Fruit fly (Drosophila melanogaster) whole organism: Measurements from ENCODE around the gene Bin1.
A peak's percentile ranks its signal among the peaks of the same experiment; 100 is the strongest.

ENCODE experiments used
- CG8478 ChIP-seq: fragments of >200 bp; optimal IDR thresholded peaks from 2 replicates; lab custom pipeline; 2018; ENCODE audit warnings: inconsistent platforms
- Dll ChIP-seq: fragments of >200 bp; optimal IDR thresholded peaks from 2 replicates; lab custom pipeline; 2017
- EcR ChIP-seq, 2 experiments: fragments of >200 bp; optimal IDR thresholded peaks; 2 replicates each; lab custom pipeline; 2017; ENCODE audit warnings: missing biosample characterization in 2 of 2, missing genetic modification characterization in 2 of 2, missing genetic modification reagents in 2 of 2
- pan ChIP-seq: fragments of >200 bp; optimal IDR thresholded peaks from 2 replicates; lab custom pipeline; 2017
- psq ChIP-seq: fragments of >200 bp; optimal IDR thresholded peaks from 2 replicates; lab custom pipeline; 2017
- usp ChIP-seq: fragments of >200 bp; optimal IDR thresholded peaks from 2 replicates; lab custom pipeline; 2017; ENCODE audit warnings: missing biosample characterization, missing genetic modification characterization, mixed read lengths

Gene Bin1

DNA sequence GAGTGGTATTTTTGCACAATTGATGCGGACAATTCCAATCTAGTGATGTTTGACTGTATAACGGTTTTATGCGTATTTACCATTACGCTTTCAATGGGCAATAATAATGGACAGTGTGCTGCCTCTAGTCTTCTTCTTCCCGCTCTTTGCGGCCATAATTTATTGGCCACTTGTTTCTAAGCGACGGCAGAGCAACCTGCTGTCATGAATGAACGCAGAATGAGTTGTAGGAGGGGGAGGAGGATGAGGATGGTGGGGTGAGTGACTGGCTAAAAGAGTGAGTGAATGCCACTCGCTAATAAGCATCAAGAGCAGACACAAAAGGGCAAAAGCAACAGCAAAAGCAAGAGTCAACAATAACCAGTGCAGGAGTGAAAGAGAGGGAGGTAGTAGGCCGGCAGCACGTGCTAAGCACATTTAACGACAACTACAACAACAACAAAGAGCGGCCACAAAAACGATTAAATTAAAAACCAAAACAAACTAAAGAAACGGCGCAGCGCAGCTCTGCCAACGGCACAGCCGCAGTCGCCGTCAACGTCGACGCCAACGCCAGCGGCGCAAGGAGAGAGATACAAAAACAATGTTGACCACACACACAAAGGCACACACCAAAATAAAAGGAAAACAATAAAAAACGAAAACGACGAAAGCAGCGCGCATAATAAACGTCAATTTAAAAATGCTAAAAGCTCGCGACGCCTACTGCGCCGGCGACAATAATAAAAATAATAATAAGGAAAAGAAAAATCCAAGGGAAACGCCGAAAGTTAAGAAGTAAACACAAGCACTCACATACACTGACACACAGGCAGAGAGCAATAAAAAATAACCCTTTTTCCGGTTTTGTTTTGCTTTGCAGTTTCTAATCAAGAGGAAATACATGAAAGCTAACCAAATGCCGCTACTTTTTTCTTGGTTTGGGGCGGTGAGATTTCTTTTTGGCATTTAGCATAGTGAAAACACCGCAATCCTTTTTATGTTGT is 39.6 kb upstream of the Bin1 start:
- TF ChIP-seq EcR (GFP tag; optimal IDR thresholded peaks at IDR 0.05; lab: Kevin White, UChicago) (no peak), psq (lab: Kevin White, UChicago) (no peak), pan (lab: Kevin White, UChicago) (no peak), Dll (lab: Kevin White, UChicago) (no peak), CG8478 (lab: Kevin White, UChicago) (no peak), usp (GFP tag; lab: Kevin White, UChicago) (no peak)

DNA sequence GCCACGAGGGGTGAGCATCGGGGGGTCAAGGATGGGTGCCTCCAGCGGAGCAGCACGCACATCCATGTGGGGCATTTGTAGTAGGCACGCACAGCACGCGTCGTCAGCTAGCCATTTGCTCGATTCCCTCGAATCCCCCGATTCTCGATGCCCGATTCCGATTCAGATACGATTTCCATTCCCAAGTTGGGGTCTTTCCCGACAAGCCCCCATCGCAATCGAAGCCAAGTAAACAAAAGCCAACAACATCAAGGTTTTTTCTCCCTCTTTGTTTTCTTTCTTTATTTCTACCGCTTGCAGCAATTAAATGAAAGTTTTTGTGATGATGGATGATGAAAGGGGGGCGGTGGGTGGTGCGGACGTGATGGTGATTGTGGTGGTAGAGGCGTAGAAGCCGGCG is 37.7 kb upstream of the Bin1 start:
- TF ChIP-seq psq (lab: Kevin White, UChicago) (no peak), pan (lab: Kevin White, UChicago) (no peak), Dll (lab: Kevin White, UChicago) (no peak), CG8478 (lab: Kevin White, UChicago) (no peak), EcR (GFP tag; optimal IDR thresholded peaks at IDR 0.05; lab: Kevin White, UChicago) (no peak), usp (GFP tag; lab: Kevin White, UChicago) (no peak)

DNA sequence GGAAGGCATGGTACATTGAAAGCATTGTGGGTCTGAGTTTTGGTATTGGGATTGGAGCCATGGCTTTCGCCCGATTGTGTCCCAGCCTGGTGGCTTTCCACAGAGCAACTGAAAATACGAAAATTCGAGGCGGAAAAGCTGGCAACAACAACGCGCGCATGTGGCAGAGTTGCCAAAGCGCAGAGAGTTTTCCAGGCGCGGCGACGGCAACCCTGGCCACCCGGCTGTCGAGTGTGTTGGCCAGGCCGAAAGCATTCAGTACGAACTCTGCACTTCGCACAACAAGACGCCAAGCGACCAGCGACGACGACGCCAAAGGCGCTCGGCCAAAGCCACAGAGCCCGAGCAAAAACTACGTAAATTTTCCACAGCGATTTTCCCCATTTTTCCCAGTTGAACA is 36.4 kb upstream of the Bin1 start:
- no peak for TF ChIP-seq psq (lab: Kevin White, UChicago)

DNA sequence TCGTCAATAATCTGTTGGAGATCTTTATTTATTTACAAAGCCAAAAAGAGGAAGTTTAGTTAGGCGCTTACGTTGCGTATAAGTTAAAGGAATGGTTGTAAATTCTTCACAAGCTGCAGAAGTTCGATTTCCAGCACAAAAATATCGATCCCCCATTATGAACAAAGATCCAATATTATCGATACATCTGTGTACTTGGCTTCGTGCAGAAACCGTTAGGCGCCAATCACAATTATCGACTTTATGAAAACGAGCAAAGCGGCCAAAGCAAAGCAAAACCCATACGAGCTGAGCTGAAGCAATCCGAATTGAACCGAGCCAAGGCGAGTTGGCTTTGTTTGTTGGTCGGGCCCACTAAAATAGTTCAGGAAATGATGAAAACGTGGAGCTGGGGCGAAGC is 36.0 kb upstream of the Bin1 start, which contains the start of gene tara:
TSS of gene tara (plus strand) at position 301 of the 400 bp plus-strand sequence.
- TF ChIP-seq EcR (GFP tag; optimal IDR thresholded peaks at IDR 0.05; lab: Kevin White, UChicago) (no peak), CG8478 (lab: Kevin White, UChicago) (no peak), pan (lab: Kevin White, UChicago) (no peak), psq (lab: Kevin White, UChicago) (no peak), usp (GFP tag; lab: Kevin White, UChicago) (no peak), Dll (lab: Kevin White, UChicago) (no peak)

DNA sequence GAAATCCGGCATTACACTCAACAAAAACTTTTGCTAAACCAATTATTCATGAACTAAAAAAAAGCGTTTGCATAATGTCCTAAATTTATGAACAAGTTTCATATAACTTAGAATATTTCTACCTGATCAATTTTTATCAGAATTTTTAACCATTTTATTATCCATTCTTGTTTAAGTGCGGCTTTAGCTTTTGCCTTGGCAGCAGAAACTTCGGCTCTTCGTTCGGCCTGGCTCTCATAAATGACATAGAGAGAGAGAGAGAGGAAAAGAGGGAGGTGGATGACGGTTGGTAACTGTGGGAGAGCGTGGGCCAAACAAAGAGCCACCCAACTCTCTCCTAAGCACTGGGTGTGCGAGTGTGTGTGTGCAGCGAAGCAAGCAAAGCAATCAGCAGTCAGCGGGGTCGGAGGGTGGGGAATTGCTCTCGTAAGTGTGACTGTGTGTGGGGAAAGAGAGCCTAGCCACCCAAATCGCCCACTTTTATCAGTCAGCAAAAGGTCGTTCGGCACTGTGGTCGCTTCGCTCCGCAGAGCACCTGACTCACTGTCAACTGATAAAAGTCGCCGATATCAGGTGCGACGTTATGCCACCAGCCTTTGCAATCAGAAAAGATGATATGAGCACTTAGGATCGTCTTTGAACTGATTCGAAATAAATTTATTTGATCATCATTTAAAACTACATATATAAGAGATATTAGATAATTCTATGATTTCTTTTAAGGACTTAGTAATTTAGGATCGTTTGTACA is 35.2 kb upstream of the Bin1 start:
- TF ChIP-seq Dll (lab: Kevin White, UChicago), result peak; percentile 96
- peak in 1 of 2 experiments; percentile 26 for TF ChIP-seq EcR (GFP tag; optimal IDR thresholded peaks at IDR 0.05; lab: Kevin White, UChicago)
- TF ChIP-seq CG8478 (lab: Kevin White, UChicago), result no peak
- no peak for TF ChIP-seq psq (lab: Kevin White, UChicago)

DNA sequence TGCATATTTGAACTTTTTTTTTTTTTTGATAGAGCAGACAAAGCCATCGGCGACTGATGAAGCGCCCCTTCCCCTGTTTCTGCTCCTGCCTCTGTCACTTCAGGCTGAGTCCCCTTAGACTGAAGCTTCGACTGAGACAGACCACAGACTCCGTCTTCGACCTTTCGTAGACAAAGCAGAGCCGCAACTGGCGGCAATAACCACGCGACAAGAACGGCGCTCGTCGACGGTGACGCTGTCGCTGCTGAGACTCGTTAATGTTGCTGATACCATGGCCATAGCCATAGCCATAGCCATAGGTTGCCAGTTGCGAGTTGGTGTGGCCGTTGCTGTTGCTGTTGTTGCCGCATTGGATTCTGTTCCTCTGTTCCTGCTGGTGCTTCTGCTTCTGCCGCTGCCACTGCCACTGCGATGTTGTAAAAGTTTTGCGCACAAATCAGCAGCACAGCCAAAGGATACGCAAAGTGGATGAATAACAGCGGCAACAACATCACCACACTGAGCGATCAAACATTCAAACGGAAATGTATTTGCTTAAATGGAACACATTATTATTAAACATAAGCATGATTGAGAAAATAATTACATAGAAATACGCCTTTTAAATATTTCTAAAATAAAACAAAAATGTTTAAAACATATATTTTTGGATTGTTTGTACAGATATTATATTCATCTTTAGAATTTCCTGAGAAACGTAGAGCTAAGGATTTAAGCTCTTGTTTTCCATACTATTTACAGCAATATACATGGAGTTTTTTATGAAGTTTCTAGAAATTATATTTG is 34.1 kb upstream of the Bin1 start:
- TF ChIP-seq pan (lab: Kevin White, UChicago), result no peak
- TF ChIP-seq EcR (GFP tag; optimal IDR thresholded peaks at IDR 0.05; lab: Kevin White, UChicago), result no peak
- no peak for TF ChIP-seq psq (lab: Kevin White, UChicago)
- no peak for TF ChIP-seq usp (GFP tag; lab: Kevin White, UChicago)
- no peak for TF ChIP-seq CG8478 (lab: Kevin White, UChicago)
- TF ChIP-seq Dll (lab: Kevin White, UChicago), result no peak

DNA sequence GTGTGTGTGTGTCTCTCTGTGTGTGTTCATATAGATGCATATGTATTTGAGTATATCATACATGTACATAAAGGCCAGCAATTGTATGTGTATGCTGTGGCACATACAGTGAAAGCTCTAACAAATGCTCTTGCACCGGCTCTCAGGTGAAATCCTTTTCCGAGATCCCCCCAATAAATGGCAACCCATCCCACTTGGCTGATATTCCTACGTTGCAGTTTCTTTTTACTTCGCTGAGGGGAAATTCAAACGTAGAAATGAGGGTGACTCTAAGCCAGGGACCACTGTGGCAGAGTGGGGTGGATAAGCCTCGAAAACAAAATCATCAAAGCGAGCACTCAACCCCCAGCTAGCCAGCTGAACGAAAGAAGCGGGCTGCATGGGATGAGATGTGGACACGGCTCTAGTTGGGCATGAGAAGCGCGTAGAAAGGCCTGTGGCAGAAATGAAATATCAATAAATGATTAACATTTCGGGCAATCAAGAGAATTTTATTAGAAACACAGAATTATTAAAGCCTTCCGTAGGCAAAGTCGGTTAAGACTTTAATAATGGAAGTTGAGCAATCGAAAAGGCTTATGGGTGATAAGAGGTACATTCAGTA is 33.0 kb upstream of the Bin1 start:
- TF ChIP-seq EcR (GFP tag; optimal IDR thresholded peaks at IDR 0.05; lab: Kevin White, UChicago) (peak in 1 of 2 experiments; percentile 83), usp (GFP tag; lab: Kevin White, UChicago) (no peak)

DNA sequence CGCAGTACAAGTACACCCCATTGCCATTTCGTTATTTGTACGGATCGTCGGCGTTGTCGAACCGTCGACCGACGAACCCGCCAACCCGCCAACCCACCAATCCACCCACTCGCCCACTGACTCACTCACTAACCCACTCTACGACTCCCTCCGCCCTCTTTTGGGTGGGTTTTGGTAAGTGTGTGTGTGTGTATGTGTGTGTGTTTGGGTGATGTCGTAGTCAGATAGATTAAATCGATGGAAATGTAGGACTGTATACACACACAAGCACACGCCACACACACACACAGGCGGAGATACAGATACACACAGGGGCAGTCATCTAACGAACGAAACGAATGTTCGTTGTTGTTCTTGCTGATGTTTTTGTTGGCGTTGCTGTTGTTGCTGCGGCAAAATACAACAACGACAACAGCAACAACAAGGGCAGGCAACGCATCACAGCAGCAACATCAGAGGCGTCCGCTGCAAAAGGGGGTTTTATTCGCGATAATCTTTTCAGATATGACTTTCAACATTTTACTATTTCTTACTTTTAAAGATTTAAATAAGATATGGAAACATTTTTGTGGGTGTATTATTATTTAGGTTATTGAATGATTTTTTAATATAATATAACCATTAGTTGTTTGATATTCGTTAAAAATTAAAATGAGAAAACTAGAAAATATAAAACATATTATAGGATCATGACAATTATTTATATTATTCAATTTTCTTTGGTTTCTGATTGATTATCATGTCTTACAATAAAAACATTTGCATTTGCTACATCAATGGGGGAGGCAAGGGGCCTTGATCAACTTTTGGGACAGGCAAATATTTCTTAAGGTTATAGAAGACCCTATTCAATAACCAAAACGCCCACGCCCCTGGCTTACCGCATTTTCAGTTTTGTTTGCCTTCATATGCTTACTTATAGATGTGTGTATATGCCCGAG is 32.3 kb upstream of the Bin1 start:
- TF ChIP-seq psq (lab: Kevin White, UChicago), result no peak
- TF ChIP-seq usp (GFP tag; lab: Kevin White, UChicago), result no peak
- TF ChIP-seq Dll (lab: Kevin White, UChicago), result no peak
- no peak for TF ChIP-seq CG8478 (lab: Kevin White, UChicago)
- TF ChIP-seq pan (lab: Kevin White, UChicago), result no peak
- TF ChIP-seq EcR (GFP tag; optimal IDR thresholded peaks at IDR 0.05; lab: Kevin White, UChicago), result no peak

DNA sequence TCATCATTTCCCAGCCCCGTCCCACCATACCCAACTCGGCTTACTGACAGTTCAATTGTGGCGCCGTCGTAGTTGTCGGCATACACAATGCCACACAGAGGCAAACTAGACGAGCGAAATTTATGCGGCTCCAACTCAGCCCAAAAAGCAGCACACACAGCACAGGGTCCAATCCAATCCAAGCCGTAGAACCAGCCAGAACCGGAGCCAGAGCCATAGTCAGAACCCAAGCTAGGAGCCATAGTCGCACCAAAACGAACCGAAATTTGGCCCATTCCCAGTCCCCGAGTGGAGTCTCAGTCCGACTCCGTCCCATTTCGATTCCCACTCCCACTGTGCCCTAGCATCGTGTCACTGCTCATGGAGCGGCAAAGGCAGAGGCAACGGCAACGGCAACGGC is 31.5 kb upstream of the Bin1 start:
- TF ChIP-seq pan (lab: Kevin White, UChicago), result no peak
- no peak for TF ChIP-seq EcR (GFP tag; optimal IDR thresholded peaks at IDR 0.05; lab: Kevin White, UChicago)
- no peak for TF ChIP-seq CG8478 (lab: Kevin White, UChicago)
- TF ChIP-seq psq (lab: Kevin White, UChicago), result no peak
- TF ChIP-seq usp (GFP tag; lab: Kevin White, UChicago), result no peak
- TF ChIP-seq Dll (lab: Kevin White, UChicago), result no peak
